Fruit fly (Drosophila melanogaster) whole organism, pupa: Measurements from ENCODE around the gene RhoGEF3.

Experiments used
- CG10348 ChIP-seq: fragments of 200-800 bp; sonication (Bioruptor generic); IDR thresholded peaks from 2 replicates; pipeline ENCODE4 v1.3.6; 2022; ENCODE audit warnings: missing biosample characterization, missing genetic modification characterization
- CG12605 ChIP-seq: fragments of 200-800 bp; sonication (Bioruptor generic); IDR thresholded peaks from 2 replicates; pipeline ENCODE4 v1.3.6; 2022; ENCODE audit warnings: missing biosample characterization, missing genetic modification characterization
- CG13204 ChIP-seq: fragments of 200-800 bp; sonication (Bioruptor generic); optimal IDR thresholded peaks from 2 replicates; lab custom pipeline; 2018; ENCODE audit warnings: missing biosample characterization, mild to moderate bottlenecking, missing genetic modification characterization, moderate library complexity
- CG14655 ChIP-seq: fragments of 200-800 bp; sonication (Bioruptor generic); optimal IDR thresholded peaks from 3 replicates; lab custom pipeline; 2017; ENCODE audit warnings: mild to moderate bottlenecking, missing biosample characterization, missing genetic modification reagents, missing genetic modification characterization
- CG15710 ChIP-seq: fragments of 200-800 bp; sonication (Bioruptor generic); optimal IDR thresholded peaks from 2 replicates; lab custom pipeline; 2018; ENCODE audit warnings: missing biosample characterization, mild to moderate bottlenecking, missing genetic modification characterization, moderate library complexity
- CG17806 ChIP-seq: fragments of 200-800 bp; sonication (Bioruptor generic); optimal IDR thresholded peaks from 2 replicates; lab custom pipeline; 2018; ENCODE audit warnings: missing biosample characterization, mild to moderate bottlenecking, missing genetic modification characterization, moderate library complexity
- CG32121 ChIP-seq: fragments of 200-800 bp; sonication (Bioruptor generic); IDR thresholded peaks from 2 replicates; pipeline ENCODE4 v1.3.6; 2022; ENCODE audit warnings: missing biosample characterization, missing genetic modification characterization
- CG34367 ChIP-seq: fragments of 200-800 bp; sonication (Bioruptor generic); optimal IDR thresholded peaks from 2 replicates; lab custom pipeline; 2018; ENCODE audit warnings: missing biosample characterization, mild to moderate bottlenecking, missing genetic modification characterization
- CG4496 ChIP-seq: fragments of 200-800 bp; sonication (Bioruptor generic); IDR thresholded peaks from 3 replicates; pipeline ENCODE4 v1.3.6; 2022; ENCODE audit warnings: missing biosample characterization, missing genetic modification characterization
- CG8159 ChIP-seq: fragments of 200-800 bp; sonication (Bioruptor generic); optimal IDR thresholded peaks from 3 replicates; lab custom pipeline; 2018; ENCODE audit warnings: missing biosample characterization, mild to moderate bottlenecking, missing genetic modification characterization, moderate library complexity
- CG8301 ChIP-seq: fragments of 200-800 bp; sonication (Bioruptor generic); optimal IDR thresholded peaks from 2 replicates; lab custom pipeline; 2018; ENCODE audit warnings: missing biosample characterization, mild to moderate bottlenecking, missing genetic modification characterization
- CG9948 ChIP-seq: fragments of 200-800 bp; sonication (Bioruptor generic); optimal IDR thresholded peaks from 2 replicates; lab custom pipeline; 2018; ENCODE audit warnings: missing biosample characterization, mild to moderate bottlenecking, missing genetic modification characterization, moderate library complexity
- D1 ChIP-seq: fragments of 200-800 bp; sonication (Bioruptor generic); optimal IDR thresholded peaks from 2 replicates; lab custom pipeline; 2018; ENCODE audit warnings: missing biosample characterization, mild to moderate bottlenecking, missing genetic modification characterization, moderate library complexity
- EcR ChIP-seq: fragments of 200-800 bp; sonication (Bioruptor generic); optimal IDR thresholded peaks from 3 replicates; lab custom pipeline; 2019; ENCODE audit warnings: missing biosample characterization, missing genetic modification characterization, mild to moderate bottlenecking, moderate library complexity, missing genetic modification reagents
- Ets98B ChIP-seq: fragments of 200-800 bp; sonication (Bioruptor generic); IDR thresholded peaks from 2 replicates; pipeline ENCODE4 v1.3.6; 2022; ENCODE audit warnings: missing biosample characterization, missing genetic modification characterization
- Pif1A ChIP-seq: fragments of 200-800 bp; sonication (Bioruptor generic); optimal IDR thresholded peaks from 3 replicates; lab custom pipeline; 2016; ENCODE audit warnings: missing biosample characterization, missing genetic modification characterization
- Pif1B ChIP-seq: fragments of 200-800 bp; sonication (Bioruptor generic); optimal IDR thresholded peaks from 3 replicates; lab custom pipeline; 2016; ENCODE audit warnings: missing biosample characterization, missing genetic modification characterization
- Snoo ChIP-seq: fragments of 200-800 bp; sonication (Bioruptor generic); optimal IDR thresholded peaks from 3 replicates; lab custom pipeline; 2017; ENCODE audit warnings: missing biosample characterization, mild to moderate bottlenecking, missing genetic modification characterization, inconsistent platforms
- fd96Ca ChIP-seq: fragments of 200-800 bp; sonication (Bioruptor generic); IDR thresholded peaks from 3 replicates; pipeline ENCODE4 v1.3.6; 2022; ENCODE audit warnings: missing biosample characterization, missing genetic modification characterization
- gl ChIP-seq: fragments of 200-800 bp; sonication (Bioruptor generic); optimal IDR thresholded peaks from 2 replicates; lab custom pipeline; 2018; ENCODE audit warnings: missing biosample characterization, mild to moderate bottlenecking, missing genetic modification characterization
- rn ChIP-seq: fragments of 200-800 bp; sonication (Bioruptor generic); IDR thresholded peaks from 2 replicates; pipeline ENCODE4 v1.3.6; 2022; ENCODE audit warnings: missing biosample characterization, missing genetic modification characterization

The RhoGEF3 gene

DNA sequence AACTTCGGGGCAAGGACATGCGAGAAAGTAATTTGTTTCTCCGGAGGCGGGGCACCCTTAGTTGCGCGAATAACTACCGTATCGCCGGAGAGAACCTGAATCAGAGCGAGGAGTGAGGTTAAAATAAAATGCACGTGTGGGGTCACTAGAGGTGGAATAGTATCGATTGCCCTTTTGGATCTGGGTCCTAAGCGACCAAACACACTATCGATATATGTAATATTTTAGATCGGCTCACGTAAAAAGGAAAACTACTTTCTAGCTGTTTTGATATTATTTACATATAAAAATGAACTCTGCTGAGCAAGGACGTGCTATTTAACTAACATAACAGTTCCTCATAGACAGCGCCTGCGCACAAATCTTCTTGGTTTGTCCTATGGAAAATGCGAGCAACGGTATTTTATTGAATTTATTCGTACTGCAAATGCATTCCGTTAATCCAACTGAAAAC, 14.5 kb upstream of the RhoGEF3 start:
- TF ChIP-seq CG17806 (no peak), EcR (GFP tag; lab: Kevin White, UChicago) (peak; percentile 44), Pif1B (no peak), CG9948 (no peak), fd96Ca (GFP tag; lab: Robert Waterston, UW) (0 out of 3 replicates have a peak, but pooled peaks have one; percentile 16), CG13204 (GFP tag; lab: Kevin White, UChicago) (no peak), CG34367 (tag; lab: Kevin White, UChicago) (no peak), Ets98B (GFP tag; lab: Robert Waterston, UW) (no peak), gl (tag; lab: Kevin White, UChicago) (no peak), CG4496 (0 out of 3 replicates have a peak, but pooled peaks have one; percentile 29), CG12605 (GFP tag; lab: Robert Waterston, UW) (no peak)

dm6 chr3L:263500-264377, 13.5 kb upstream of the RhoGEF3 start:
- TF ChIP-seq rn (GFP tag; lab: Robert Waterston, UW) (no peak), fd96Ca (GFP tag; lab: Robert Waterston, UW) (0 out of 3 replicates have a peak, but pooled peaks have one; percentile 33)
- TF ChIP-seq, all 21 proteins: peak for 1

DNA sequence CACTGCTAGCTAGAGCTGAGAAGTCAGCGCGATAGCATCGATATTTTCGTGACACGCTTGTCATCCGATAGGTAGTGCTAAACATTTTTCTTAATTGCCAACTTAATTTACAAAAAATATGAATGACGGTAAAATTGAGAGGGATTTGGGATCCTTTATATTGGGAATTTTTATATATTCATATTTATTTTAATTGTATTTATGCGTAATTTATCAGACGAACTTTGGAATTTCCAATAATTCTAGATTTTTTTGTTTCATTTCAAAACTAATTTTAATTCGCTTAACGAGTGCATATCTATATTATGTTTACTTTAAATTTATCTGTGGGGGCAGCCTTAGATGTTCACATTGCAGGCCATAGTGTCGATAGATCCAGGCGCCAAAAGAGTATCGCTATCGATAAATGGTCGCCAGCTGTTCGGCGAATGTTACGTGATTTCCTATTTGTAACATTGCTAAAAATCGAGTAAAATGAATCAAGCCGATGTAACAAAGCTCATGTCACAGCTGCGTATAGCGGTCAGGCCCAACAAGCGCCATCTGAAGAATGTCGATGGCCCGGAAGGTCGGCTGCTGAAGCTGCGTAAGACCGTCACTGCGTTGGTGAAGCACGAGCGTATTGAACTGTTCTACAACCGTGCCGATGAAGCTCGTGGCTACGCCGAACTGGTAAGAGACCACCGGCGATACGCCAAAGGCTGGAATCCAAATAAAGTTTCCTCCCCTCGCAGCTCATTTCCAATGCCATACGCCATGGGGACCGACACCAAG, 12.7 kb upstream of the RhoGEF3 start, which contains the start of the genes Tudor-SN and mRpL17:
Gene Tudor-SN, minus strand, starts transcription at position 3 of the 774 bp plus-strand sequence.
Gene mRpL17, plus strand, starts transcription at position 402 of the 774 bp plus-strand sequence.
- TF ChIP-seq CG34367 (tag; lab: Kevin White, UChicago) (no peak), D1 (no peak), CG4496 (peak; percentile 41; the same call in 1 of the 3 replicates), CG8159 (tag; lab: Kevin White, UChicago) (peak; percentile 7), Pif1B (peak; percentile 16), CG17806 (no peak), CG15710 (tag; lab: Kevin White, UChicago) (peak; percentile 13)

dm6 chr3L:265808-266207, 11.4 kb upstream of the RhoGEF3 start, which contains the start of gene CG34263:
CG34263 (minus strand) TSS chr3L:265908.
- TF ChIP-seq Pif1B (no peak), gl (tag; lab: Kevin White, UChicago) (no peak), rn (GFP tag; lab: Robert Waterston, UW) (no peak), EcR (GFP tag; lab: Kevin White, UChicago) (no peak), CG8301 (tag; lab: Kevin White, UChicago) (no peak), CG9948 (no peak), fd96Ca (GFP tag; lab: Robert Waterston, UW) (no peak), Pif1A (GFP tag; lab: Kevin White, UChicago) (no peak), CG13204 (GFP tag; lab: Kevin White, UChicago) (no peak), CG34367 (tag; lab: Kevin White, UChicago) (no peak), CG4496 (no peak), CG10348 (GFP tag; lab: Robert Waterston, UW) (no peak)

DNA sequence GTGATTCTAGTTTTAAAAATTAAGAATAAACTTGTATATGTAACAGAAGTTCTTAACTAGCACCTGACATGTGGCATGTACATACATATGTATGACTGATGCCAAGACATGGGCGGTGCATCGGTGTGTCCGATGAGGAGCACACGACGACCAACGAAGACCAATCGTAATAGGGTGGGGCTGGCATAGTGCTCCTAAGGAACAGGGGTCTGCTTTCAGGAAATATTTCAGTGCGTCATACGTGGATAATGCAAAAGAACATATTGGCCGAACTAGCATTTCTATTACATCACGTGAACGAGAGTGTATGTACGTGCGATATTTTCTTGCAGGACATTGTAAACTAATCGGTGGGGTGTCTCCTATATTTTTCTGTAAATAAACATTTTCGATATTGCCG, 10.2 kb upstream of the RhoGEF3 start, which contains the start of gene miple1:
Gene miple1, plus strand, starts transcription at position 217 of the 400 bp plus-strand sequence.
- TF ChIP-seq CG4496, result 0 out of 3 replicates have a peak, but pooled peaks have one; percentile 18
- no peak for TF ChIP-seq Ets98B (GFP tag; lab: Robert Waterston, UW)

- TF ChIP-seq CG8301 (tag; lab: Kevin White, UChicago), result no peak
These were observed 9.6 kb upstream of the RhoGEF3 start for dm6 chr3L:267618-268017.

- peak; percentile 81 for TF ChIP-seq CG14655
- TF ChIP-seq EcR (GFP tag; lab: Kevin White, UChicago), result no peak
- peak; percentile 53 for TF ChIP-seq gl (tag; lab: Kevin White, UChicago)
- TF ChIP-seq CG4496, result peak; percentile 46; the same call in 2 of the 3 replicates
- no peak for TF ChIP-seq CG10348 (GFP tag; lab: Robert Waterston, UW)
- peak; percentile 45; the same call in 1 of the 3 replicates for TF ChIP-seq fd96Ca (GFP tag; lab: Robert Waterston, UW)
- TF ChIP-seq CG32121 (GFP tag; lab: Robert Waterston, UW), result peak; percentile 23; the same call in 1 of the 2 replicates
- peak; percentile 67 for TF ChIP-seq CG34367 (tag; lab: Kevin White, UChicago)
- TF ChIP-seq rn (GFP tag; lab: Robert Waterston, UW), result no peak
- peak; percentile 79 for TF ChIP-seq CG9948
- peak; percentile 65; the same call in 1 of the 2 replicates for TF ChIP-seq CG12605 (GFP tag; lab: Robert Waterston, UW)
- peak; percentile 21 for TF ChIP-seq CG13204 (GFP tag; lab: Kevin White, UChicago)
- peak; percentile 49 for TF ChIP-seq CG15710 (tag; lab: Kevin White, UChicago)
- peak; percentile 77 for TF ChIP-seq CG8159 (tag; lab: Kevin White, UChicago)
- TF ChIP-seq Pif1A (GFP tag; lab: Kevin White, UChicago), result peak; percentile 66
- TF ChIP-seq Pif1B, result peak; percentile 49
- peak; percentile 39 for TF ChIP-seq Snoo (tag; lab: Kevin White, UChicago)
- TF ChIP-seq CG8301 (tag; lab: Kevin White, UChicago), result peak; percentile 67
- peak; percentile 59 for TF ChIP-seq D1
- TF ChIP-seq CG17806, result peak; percentile 61
- no peak; the same call in 1 of the 2 replicates for TF ChIP-seq Ets98B (GFP tag; lab: Robert Waterston, UW)
These were observed 6.3 kb upstream of the RhoGEF3 start, which contains the start of gene miple2 for dm6 chr3L:270760-271500. miple2 (plus strand) TSS chr3L:271200.
